Worm (Caenorhabditis elegans) whole organism, L2 larva: Measurements from ENCODE around the gene nhl-3.

Experiments used
- blmp-1 ChIP-seq: sonication (generic microtip); optimal IDR thresholded peaks from 2 replicates; lab custom pipeline; 2017; ENCODE audit warnings: missing genetic modification characterization, mild to moderate bottlenecking, missing compliant biosample characterization, antibody characterized with exemption, moderate library complexity; ENCODE audit not compliant: insufficient read depth
- lin-39 ChIP-seq: fragments of 150-350 bp; optimal IDR thresholded peaks from 2 replicates; lab custom pipeline; 2014; ENCODE audit warnings: missing biosample characterization, missing genetic modification reagents, missing genetic modification characterization
- mbf-1 ChIP-seq: sonication (generic microtip); optimal IDR thresholded peaks from 2 replicates; lab custom pipeline; 2017; ENCODE audit warnings: missing biosample characterization, missing genetic modification characterization
- nhr-21 ChIP-seq: fragments of 150-350 bp; optimal IDR thresholded peaks from 2 replicates; lab custom pipeline; 2014; ENCODE audit warnings: missing biosample characterization, missing genetic modification characterization
- nhr-237 ChIP-seq: fragments of 150-350 bp; optimal IDR thresholded peaks from 2 replicates; lab custom pipeline; 2014; ENCODE audit warnings: missing biosample characterization, missing genetic modification characterization
- ztf-1 ChIP-seq: fragments of 200-800 bp; sonication (Bioruptor generic); conservative IDR thresholded peaks from 2 replicates; pipeline ENCODE4 v1.3.6; 2022; ENCODE audit warnings: missing genetic modification characterization, missing compliant biosample characterization
- ztf-11 ChIP-seq: sonication (generic microtip); optimal IDR thresholded peaks from 2 replicates; lab custom pipeline; 2017; ENCODE audit warnings: missing biosample characterization, missing genetic modification characterization

- TF ChIP-seq blmp-1 (tag; lab: Kevin White, UChicago) (no peak), lin-39 (tag; lab: Kevin White, UChicago) (no peak), ztf-11 (tag; lab: Kevin White, UChicago) (no peak), ztf-1 (GFP tag; lab: Robert Waterston, UW) (no peak), nhr-21 (no peak), mbf-1 (tag; lab: Kevin White, UChicago) (no peak), nhr-237 (tag; lab: Kevin White, UChicago) (no peak)
These were observed 45.7 kb downstream of the nhl-3 start, which contains the start of the genes C09E8.1 and C09E8.6 for ce11 chrII:556185-556584.
